Fruit fly (Drosophila melanogaster) whole organism, embryonic: ENCODE measurements around the gene CG13694.

Experiments
- Aef1 ChIP-seq: fragments of 200-800 bp; sonication (Bioruptor generic); IDR thresholded peaks from 3 replicates; pipeline ENCODE4 v1.3.6; 2022; ENCODE audit warnings: missing biosample characterization, missing genetic modification characterization
- Atf6 ChIP-seq: fragments of 200-800 bp; sonication (Bioruptor generic); IDR thresholded peaks from 2 replicates; pipeline ENCODE4 v1.3.6; 2022; ENCODE audit warnings: missing biosample characterization, missing genetic modification characterization
- Bdp1 ChIP-seq: fragments of 200-800 bp; sonication (Bioruptor generic); optimal IDR thresholded peaks from 3 replicates; lab custom pipeline; 2016; ENCODE audit warnings: missing biosample characterization, missing genetic modification characterization
- C15 ChIP-seq: fragments of 200-800 bp; sonication (Bioruptor generic); IDR thresholded peaks from 3 replicates; pipeline ENCODE4 v1.3.6; 2022; ENCODE audit warnings: missing biosample characterization, missing genetic modification characterization
- CG10462 ChIP-seq: fragments of 200-800 bp; sonication (Bioruptor generic); optimal IDR thresholded peaks from 2 replicates; lab custom pipeline; 2016; ENCODE audit warnings: missing biosample characterization, missing genetic modification characterization
- CG13624 ChIP-seq: fragments of 200-800 bp; sonication (Bioruptor generic); optimal IDR thresholded peaks from 2 replicates; lab custom pipeline; 2016; ENCODE audit warnings: missing biosample characterization, missing genetic modification characterization
- CG13775 ChIP-seq: fragments of 200-800 bp; sonication (Bioruptor generic); optimal IDR thresholded peaks from 3 replicates; lab custom pipeline; 2017; ENCODE audit warnings: missing biosample characterization, mild to moderate bottlenecking, missing genetic modification characterization
- CG14441 ChIP-seq: fragments of 200-800 bp; sonication (Bioruptor generic); IDR thresholded peaks from 2 replicates; pipeline ENCODE4 v1.3.6; 2022; ENCODE audit warnings: missing biosample characterization, missing genetic modification characterization
- CG1529 ChIP-seq: fragments of 200-800 bp; sonication (Bioruptor generic); optimal IDR thresholded peaks from 3 replicates; lab custom pipeline; 2018; ENCODE audit warnings: missing biosample characterization, missing genetic modification characterization
- CG1647 ChIP-seq: fragments of 200-800 bp; sonication (Bioruptor generic); optimal IDR thresholded peaks from 3 replicates; lab custom pipeline; 2016; ENCODE audit warnings: missing biosample characterization, missing genetic modification characterization
- CG17186 ChIP-seq: fragments of 200-800 bp; sonication (Bioruptor generic); optimal IDR thresholded peaks from 3 replicates; lab custom pipeline; 2017; ENCODE audit warnings: missing biosample characterization, missing genetic modification reagents, missing genetic modification characterization
- CG18599 ChIP-seq: fragments of 200-800 bp; sonication (Bioruptor generic); optimal IDR thresholded peaks from 3 replicates; lab custom pipeline; 2017; ENCODE audit warnings: missing biosample characterization, missing genetic modification characterization, mild to moderate bottlenecking, moderate library complexity, missing genetic modification reagents
- CG2116 ChIP-seq: fragments of 200-800 bp; sonication (Bioruptor generic); optimal IDR thresholded peaks from 3 replicates; lab custom pipeline; 2018; ENCODE audit warnings: missing biosample characterization, mild to moderate bottlenecking, missing genetic modification characterization
- CG2129 ChIP-seq: fragments of 200-800 bp; sonication (Bioruptor generic); IDR thresholded peaks from 2 replicates; pipeline ENCODE4 v1.3.6; 2022; ENCODE audit warnings: missing biosample characterization, missing genetic modification characterization; ENCODE audit not compliant: partially characterized antibody
- CG31224 ChIP-seq: fragments of 200-800 bp; sonication (Bioruptor generic); IDR thresholded peaks from 2 replicates; pipeline ENCODE4 v1.3.6; 2022; ENCODE audit warnings: missing biosample characterization, missing genetic modification characterization
- CG34224 ChIP-seq: fragments of 200-800 bp; sonication (Bioruptor generic); IDR thresholded peaks from 3 replicates; pipeline ENCODE4 v1.3.6; 2022; ENCODE audit warnings: missing biosample characterization, missing genetic modification characterization; ENCODE audit not compliant: partially characterized antibody
- CG3995 ChIP-seq: fragments of 200-800 bp; sonication (Bioruptor generic); optimal IDR thresholded peaks from 3 replicates; lab custom pipeline; 2016; ENCODE audit warnings: missing biosample characterization, missing genetic modification characterization
- CG5953 ChIP-seq: fragments of 200-800 bp; sonication (Bioruptor generic); IDR thresholded peaks from 2 replicates; pipeline ENCODE4 v1.3.6; 2022; ENCODE audit warnings: missing biosample characterization, missing genetic modification characterization
- CG6683 ChIP-seq: fragments of 200-800 bp; sonication (Bioruptor generic); optimal IDR thresholded peaks from 2 replicates; lab custom pipeline; 2017; ENCODE audit warnings: missing biosample characterization, mild to moderate bottlenecking, missing genetic modification characterization, missing genetic modification reagents
- CG7357 ChIP-seq: fragments of 200-800 bp; sonication (Bioruptor generic); IDR thresholded peaks from 3 replicates; pipeline ENCODE4 v1.3.6; 2022; ENCODE audit warnings: missing biosample characterization, missing genetic modification characterization
- CG9797 ChIP-seq: fragments of 200-800 bp; sonication (Bioruptor generic); optimal IDR thresholded peaks from 3 replicates; lab custom pipeline; 2018; ENCODE audit warnings: missing biosample characterization, mild to moderate bottlenecking, missing genetic modification characterization
- Camta ChIP-seq: fragments of 200-800 bp; sonication (Bioruptor generic); optimal IDR thresholded peaks from 2 replicates; lab custom pipeline; 2016; ENCODE audit warnings: missing biosample characterization, missing genetic modification characterization
- Ets65A ChIP-seq: fragments of 200-800 bp; sonication (Bioruptor generic); peaks from one replicate; lab custom pipeline; 2016; ENCODE audit warnings: missing biosample characterization, missing genetic modification characterization
- Ets97D ChIP-seq: fragments of 200-800 bp; sonication (Bioruptor generic); optimal IDR thresholded peaks from 3 replicates; lab custom pipeline; 2016; ENCODE audit warnings: missing biosample characterization, missing genetic modification characterization
- Fer2 ChIP-seq: fragments of 200-800 bp; sonication (Bioruptor generic); optimal IDR thresholded peaks from 2 replicates; lab custom pipeline; 2018; ENCODE audit warnings: missing biosample characterization, mild to moderate bottlenecking, missing genetic modification characterization, moderate library complexity
- Lpt ChIP-seq: fragments of >200 bp; optimal IDR thresholded peaks from 2 replicates; lab custom pipeline; 2018; ENCODE audit warnings: missing biosample characterization, missing genetic modification characterization
- Pdp1 ChIP-seq, 2 experiments: fragments of 200-800 bp; sonication (Bioruptor generic); optimal IDR thresholded peaks; 3 replicates each; lab custom pipeline; 2016; ENCODE audit warnings: missing biosample characterization in 2 of 2, missing genetic modification characterization in 2 of 2, mild to moderate bottlenecking in 1 of 2, moderate library complexity in 1 of 2
- Sin3A ChIP-seq: fragments of >200 bp; optimal IDR thresholded peaks from 2 replicates; lab custom pipeline; 2018
- Sry-β ChIP-seq: fragments of 200-800 bp; sonication (Bioruptor generic); optimal IDR thresholded peaks from 2 replicates; lab custom pipeline; 2018; ENCODE audit warnings: missing biosample characterization, mild to moderate bottlenecking, missing genetic modification characterization, moderate library complexity
- aop ChIP-seq: fragments of 200-800 bp; sonication (Bioruptor generic); IDR thresholded peaks from 2 replicates; pipeline ENCODE4 v1.3.6; 2022; ENCODE audit warnings: missing biosample characterization, missing genetic modification characterization
- ash1 ChIP-seq: fragments of 200-800 bp; sonication (Bioruptor generic); optimal IDR thresholded peaks from 2 replicates; lab custom pipeline; 2018; ENCODE audit warnings: missing biosample characterization, mild to moderate bottlenecking, missing genetic modification characterization
- bab2 ChIP-seq: fragments of 200-800 bp; sonication (Bioruptor generic); optimal IDR thresholded peaks from 2 replicates; lab custom pipeline; 2016; ENCODE audit warnings: missing biosample characterization, missing genetic modification characterization
- dan ChIP-seq: fragments of 200-800 bp; sonication (Bioruptor generic); IDR thresholded peaks from 2 replicates; pipeline ENCODE4 v1.3.6; 2022; ENCODE audit warnings: missing biosample characterization, missing genetic modification characterization
- emc ChIP-seq: fragments of 200-800 bp; sonication (Bioruptor generic); optimal IDR thresholded peaks from 2 replicates; lab custom pipeline; 2016; ENCODE audit warnings: missing biosample characterization, missing genetic modification characterization
- eyg ChIP-seq: fragments of 200-800 bp; sonication (Bioruptor generic); optimal IDR thresholded peaks from 3 replicates; lab custom pipeline; 2016; ENCODE audit warnings: missing biosample characterization, missing genetic modification characterization
- fd64A ChIP-seq: fragments of 200-800 bp; sonication (Bioruptor generic); optimal IDR thresholded peaks from 3 replicates; lab custom pipeline; 2018; ENCODE audit warnings: missing biosample characterization, mild to moderate bottlenecking, missing genetic modification characterization
- h ChIP-seq: fragments of >200 bp; optimal IDR thresholded peaks from 2 replicates; lab custom pipeline; 2017
- insv ChIP-seq, 2 experiments: fragments of 200-800 bp; sonication (Bioruptor generic); optimal IDR thresholded peaks; 3 replicates each; lab custom pipeline; 2016 to 2018; ENCODE audit warnings: missing biosample characterization in 2 of 2, missing genetic modification characterization in 2 of 2
- kah ChIP-seq: fragments of 200-800 bp; sonication (Bioruptor generic); optimal IDR thresholded peaks from 2 replicates; lab custom pipeline; 2018; ENCODE audit warnings: missing biosample characterization, mild to moderate bottlenecking, missing genetic modification characterization
- lilli ChIP-seq: fragments of 200-800 bp; sonication (Bioruptor generic); optimal IDR thresholded peaks from 3 replicates; lab custom pipeline; 2016; ENCODE audit warnings: missing biosample characterization, missing genetic modification characterization
- lov ChIP-seq, 2 experiments: fragments of 200-800 bp in 1 of 2; fragments of >200 bp in 1 of 2; sonication (Bioruptor generic) in 1 of 2; IDR thresholded peaks in 1 of 2; optimal IDR thresholded peaks in 1 of 2; 2 replicates in 1 of 2; 3 replicates in 1 of 2; pipeline versions ENCODE4 v1.3.6 to Lab custom; 2017 to 2022; ENCODE audit warnings: missing biosample characterization in 1 of 2, missing genetic modification characterization in 1 of 2
- pita ChIP-seq: fragments of 200-800 bp; sonication (Bioruptor generic); optimal IDR thresholded peaks from 2 replicates; lab custom pipeline; 2017; ENCODE audit warnings: missing biosample characterization, mild to moderate bottlenecking, missing genetic modification characterization
- row ChIP-seq: fragments of 200-800 bp; sonication (Bioruptor generic); IDR thresholded peaks from 3 replicates; pipeline ENCODE4 v1.3.6; 2022; ENCODE audit warnings: missing biosample characterization, missing genetic modification characterization
- slou ChIP-seq: fragments of 200-800 bp; sonication (Bioruptor generic); optimal IDR thresholded peaks from 3 replicates; lab custom pipeline; 2016; ENCODE audit warnings: missing biosample characterization, missing genetic modification characterization
- slp2 ChIP-seq: fragments of 200-800 bp; sonication (Bioruptor generic); optimal IDR thresholded peaks from 2 replicates; lab custom pipeline; 2016; ENCODE audit warnings: missing biosample characterization, missing genetic modification characterization
- stwl ChIP-seq: fragments of 200-800 bp; sonication (Bioruptor generic); optimal IDR thresholded peaks from 3 replicates; lab custom pipeline; 2018; ENCODE audit warnings: missing biosample characterization, mild to moderate bottlenecking, missing genetic modification characterization, moderate library complexity
- sug ChIP-seq: fragments of 200-800 bp; optimal IDR thresholded peaks from 2 replicates; lab custom pipeline; 2019; ENCODE audit warnings: missing biosample characterization, mild to moderate bottlenecking, missing genetic modification characterization, moderate library complexity
- tap ChIP-seq: fragments of 200-800 bp; optimal IDR thresholded peaks from 3 replicates; lab custom pipeline; 2019; ENCODE audit warnings: missing biosample characterization, mild to moderate bottlenecking, missing genetic modification characterization, moderate library complexity
- tgo ChIP-seq: fragments of 200-800 bp; sonication (Bioruptor generic); IDR thresholded peaks from 3 replicates; pipeline ENCODE4 v1.3.6; 2022; ENCODE audit warnings: missing biosample characterization, missing genetic modification characterization
- zen ChIP-seq: fragments of 200-800 bp; sonication (Bioruptor generic); optimal IDR thresholded peaks from 3 replicates; lab custom pipeline; 2018; ENCODE audit warnings: missing biosample characterization, mild to moderate bottlenecking, missing genetic modification characterization, moderate library complexity

CG13694 gene

DNA sequence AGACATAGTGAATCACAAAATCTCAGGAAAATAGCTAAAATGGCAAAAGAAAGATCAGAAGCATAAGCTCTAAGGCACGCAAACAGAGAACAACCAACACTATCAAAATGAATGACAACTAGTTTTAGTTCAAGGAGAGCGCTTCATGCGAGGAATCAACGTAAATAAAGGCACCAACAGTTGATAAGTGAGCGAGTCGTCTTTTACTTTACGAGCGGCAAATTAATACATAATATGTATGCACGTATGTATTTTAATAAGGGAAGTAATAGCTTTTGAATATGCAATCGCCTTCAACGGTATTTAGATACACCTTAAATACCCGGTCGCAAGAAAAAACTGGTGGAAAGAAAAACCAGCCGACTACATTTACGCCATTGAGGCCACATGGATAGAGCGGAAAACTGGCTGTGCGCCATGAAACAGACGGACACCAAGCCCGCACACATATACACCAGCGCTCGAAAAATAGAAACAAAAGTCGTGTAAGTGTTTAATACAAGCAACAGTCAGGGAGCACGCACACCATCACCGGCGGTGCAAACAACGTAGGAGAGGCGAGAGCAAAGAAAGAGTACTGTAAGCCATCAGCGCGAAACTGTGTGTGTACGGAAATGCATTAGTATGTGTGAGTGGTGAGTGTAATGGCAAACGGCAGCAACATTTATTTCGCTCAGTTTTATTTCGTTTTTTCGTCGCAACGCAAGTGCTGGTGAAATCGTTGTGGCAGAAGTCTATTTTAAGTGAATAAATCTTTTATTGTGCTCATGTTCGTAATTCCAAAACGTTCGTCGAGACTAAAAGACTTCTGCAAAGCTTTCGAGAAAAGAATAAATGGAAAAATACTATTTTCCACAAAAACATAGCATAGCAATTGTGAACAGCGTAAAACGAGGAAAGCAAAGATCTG, 49.7 kb downstream of the CG13694 start, which contains the start of gene dbr (continued):
- TF ChIP-seq lov (optimal IDR thresholded peaks at IDR 0.05; lab: Kevin White, UChicago), result no peak
- TF ChIP-seq lov (GFP tag; IDR thresholded peaks at IDR 0.05; lab: Robert Waterston, UW), result no peak
- TF ChIP-seq Fer2 (tag; lab: Kevin White, UChicago), result no peak
- TF ChIP-seq CG18599, result peak; percentile 22
- TF ChIP-seq Camta (GFP tag; lab: Kevin White, UChicago), result no peak
- no peak for TF ChIP-seq CG17186 (GFP tag; lab: Kevin White, UChicago)
- TF ChIP-seq Lpt (GFP tag; lab: Kevin White, UChicago), result peak; percentile 86
- no peak for TF ChIP-seq pita (GFP tag; lab: Kevin White, UChicago)
- TF ChIP-seq slou, result no peak
- no peak for TF ChIP-seq bab2 (GFP tag; lab: Kevin White, UChicago)
- no peak for TF ChIP-seq CG6683 (GFP tag; lab: Kevin White, UChicago)
- TF ChIP-seq Atf6, result 0 out of 2 replicates have a peak, but pooled peaks have one; percentile 12
- peak; percentile 59 for TF ChIP-seq sug (tag; lab: Kevin White, UChicago)
- no peak for TF ChIP-seq dan
- no peak for TF ChIP-seq Sry-β
- no peak for TF ChIP-seq aop (GFP tag; lab: Robert Waterston, UW)
- peak; percentile 80 for TF ChIP-seq CG13624
- TF ChIP-seq Bdp1, result no peak
- TF ChIP-seq tap (tag; lab: Kevin White, UChicago), result peak; percentile 15
- no peak for TF ChIP-seq CG34224 (GFP tag; lab: Robert Waterston, UW)
- no peak for TF ChIP-seq eyg (GFP tag; lab: Kevin White, UChicago)
- no peak for TF ChIP-seq tgo (GFP tag; lab: Robert Waterston, UW)
- peak; percentile 26 for TF ChIP-seq kah (GFP tag; lab: Kevin White, UChicago)
- no peak for TF ChIP-seq lilli (GFP tag; lab: Kevin White, UChicago)
- TF ChIP-seq Sin3A, result no peak
- no peak for TF ChIP-seq CG10462 (GFP tag; lab: Kevin White, UChicago)
- TF ChIP-seq CG31224 (GFP tag; lab: Robert Waterston, UW), result no peak
- peak; percentile 49 for TF ChIP-seq fd64A (GFP tag; lab: Kevin White, UChicago)
- TF ChIP-seq CG1529, result no peak
- TF ChIP-seq CG13775 (GFP tag; lab: Kevin White, UChicago), result no peak
- TF ChIP-seq CG2116, result no peak
- TF ChIP-seq Ets65A, result no peak
- no peak for TF ChIP-seq slp2
- no peak for TF ChIP-seq Aef1 (GFP tag; lab: Robert Waterston, UW)
- TF ChIP-seq CG3995 (GFP tag; lab: Kevin White, UChicago), result no peak
- peak in 1 of 2 experiments; percentile 40 for TF ChIP-seq insv (GFP tag; optimal IDR thresholded peaks at IDR 0.05; lab: Kevin White, UChicago)
- TF ChIP-seq stwl (tag; lab: Kevin White, UChicago), result no peak
- no peak for TF ChIP-seq CG2129 (GFP tag; lab: Robert Waterston, UW)
- TF ChIP-seq CG14441 (GFP tag; lab: Robert Waterston, UW), result no peak
- TF ChIP-seq CG5953, result no peak
- TF ChIP-seq CG1647 (GFP tag; lab: Kevin White, UChicago), result no peak
- TF ChIP-seq row, result peak; percentile 15; the same call in 1 of the 3 replicates
- TF ChIP-seq Ets97D, result no peak
- TF ChIP-seq Pdp1 (GFP tag; optimal IDR thresholded peaks at IDR 0.05; lab: Kevin White, UChicago), result peak in 1 of 2 experiments; percentile 92
- TF ChIP-seq C15 (GFP tag; lab: Robert Waterston, UW), result no peak
- peak; percentile 62 for TF ChIP-seq ash1 (GFP tag; lab: Kevin White, UChicago)
- no peak for TF ChIP-seq emc (GFP tag; lab: Kevin White, UChicago)
- TF ChIP-seq CG7357 (GFP tag; lab: Robert Waterston, UW), result no peak
- no peak for TF ChIP-seq CG9797
- TF ChIP-seq h (lab: Kevin White, UChicago), result no peak
- TF ChIP-seq zen (tag; lab: Kevin White, UChicago), result no peak
